Worm (Caenorhabditis elegans) whole organism, early embryonic: Measurements from ENCODE around the gene nspg-10.

Experiments
- B0310.2 ChIP-seq: sonication (generic microtip); optimal IDR thresholded peaks from 2 replicates; lab custom pipeline; 2016; ENCODE audit warnings: mild to moderate bottlenecking, missing genetic modification characterization, missing compliant biosample characterization
- F13C5.2 ChIP-seq: sonication (generic microtip); optimal IDR thresholded peaks from 2 replicates; lab custom pipeline; 2017; ENCODE audit warnings: mild to moderate bottlenecking, missing genetic modification characterization, inconsistent platforms, missing compliant biosample characterization
- aly-1 ChIP-seq: sonication (generic microtip); optimal IDR thresholded peaks from 2 replicates; lab custom pipeline; 2016; ENCODE audit warnings: missing genetic modification characterization, missing compliant biosample characterization
- ama-1 ChIP-seq: fragments of 150-350 bp; optimal IDR thresholded peaks from 2 replicates; lab custom pipeline; 2014
- ceh-13 ChIP-seq: fragments of 200-800 bp; sonication (Bioruptor generic); optimal IDR thresholded peaks from 2 replicates; lab custom pipeline; 2018; ENCODE audit warnings: mild to moderate bottlenecking, missing genetic modification characterization, missing compliant biosample characterization
- ceh-36 ChIP-seq: sonication (generic microtip); optimal IDR thresholded peaks from 2 replicates; lab custom pipeline; 2016; ENCODE audit warnings: missing genetic modification characterization, inconsistent platforms, missing compliant biosample characterization
- ets-7 ChIP-seq: sonication (generic microtip); optimal IDR thresholded peaks from 2 replicates; lab custom pipeline; 2016; ENCODE audit warnings: missing genotype, missing genetic modification characterization, missing compliant biosample characterization
- flt-1 ChIP-seq: fragments of 200-800 bp; sonication (Bioruptor generic); IDR thresholded peaks from 2 replicates; pipeline ENCODE4 v1.3.6; 2022; ENCODE audit warnings: missing genetic modification characterization, missing compliant biosample characterization
- hmbx-1 ChIP-seq: sonication (generic microtip); optimal IDR thresholded peaks from 2 replicates; lab custom pipeline; 2016; ENCODE audit warnings: mild to moderate bottlenecking, missing genetic modification characterization, missing compliant biosample characterization
- hmg-4 ChIP-seq: fragments of 200-800 bp; sonication (Bioruptor generic); optimal IDR thresholded peaks from 2 replicates; lab custom pipeline; 2018; ENCODE audit warnings: mild to moderate bottlenecking, missing genetic modification characterization, missing compliant biosample characterization
- hnd-1 ChIP-seq: sonication (generic microtip); optimal IDR thresholded peaks from 2 replicates; lab custom pipeline; 2016; ENCODE audit warnings: missing genetic modification characterization, missing compliant biosample characterization
- pes-1 ChIP-seq: fragments of 200-800 bp; sonication (Bioruptor generic); IDR thresholded peaks from 2 replicates; pipeline ENCODE4 v1.3.6; 2022; ENCODE audit warnings: missing genetic modification reagents, missing genetic modification characterization, missing compliant biosample characterization
- scrt-1 ChIP-seq: fragments of 200-800 bp; sonication (Bioruptor generic); IDR thresholded peaks from 2 replicates; pipeline ENCODE4 v1.3.6; 2022; ENCODE audit warnings: missing genetic modification characterization, missing compliant biosample characterization
- sea-1 ChIP-seq: fragments of 200-800 bp; sonication (Bioruptor generic); conservative IDR thresholded peaks from 2 replicates; pipeline ENCODE4 v1.3.6; 2022; ENCODE audit warnings: missing genetic modification characterization, missing compliant biosample characterization
- tbx-11 ChIP-seq: fragments of 200-800 bp; sonication (Bioruptor generic); IDR thresholded peaks from 2 replicates; pipeline ENCODE4 v1.3.6; 2022; ENCODE audit warnings: missing genetic modification characterization, missing compliant biosample characterization
- tbx-37 ChIP-seq: fragments of 200-800 bp; sonication (Bioruptor generic); conservative IDR thresholded peaks from 2 replicates; pipeline ENCODE4 v1.3.6; 2022; ENCODE audit warnings: missing genetic modification reagents, missing genetic modification characterization, missing compliant biosample characterization
- tra-4 ChIP-seq: sonication (generic microtip); optimal IDR thresholded peaks from 2 replicates; lab custom pipeline; 2017; ENCODE audit warnings: missing genetic modification characterization, missing compliant biosample characterization

Gene nspg-10

DNA sequence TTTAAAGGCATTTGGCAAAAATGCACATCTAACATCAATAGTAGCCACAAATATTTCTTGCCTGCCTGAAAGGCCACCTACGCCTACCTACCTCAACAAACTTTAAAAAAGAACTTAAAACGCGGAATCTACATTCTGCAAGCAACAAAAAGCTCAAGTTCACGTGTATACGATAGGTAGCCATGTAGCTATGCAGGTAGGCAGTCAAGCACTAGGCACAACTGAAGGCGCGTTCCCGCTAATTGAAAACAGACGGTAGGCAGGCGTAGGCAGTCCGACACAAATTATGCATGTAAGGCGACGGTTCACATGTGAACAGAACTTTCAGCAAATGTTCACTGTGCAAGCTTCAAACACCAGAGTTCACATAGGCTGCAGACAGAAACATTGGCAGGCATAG lies 7.0 kb downstream of the nspg-10 start:
- TF ChIP-seq sea-1 (GFP tag; lab: Robert Waterston, UW): no peak
- no peak for TF ChIP-seq ets-7
- no peak for TF ChIP-seq tbx-11 (GFP tag; lab: Robert Waterston, UW)
- TF ChIP-seq scrt-1: no peak
- no peak for TF ChIP-seq pes-1
- no peak for TF ChIP-seq tbx-37
- TF ChIP-seq hmbx-1 (tag; lab: Kevin White, UChicago): no peak
- TF ChIP-seq ama-1 (lab: Kevin White, UChicago): no peak
- TF ChIP-seq flt-1 (GFP tag; lab: Robert Waterston, UW): no peak
- no peak for TF ChIP-seq ceh-36
- TF ChIP-seq tra-4 (tag; lab: Kevin White, UChicago): no peak
- TF ChIP-seq F13C5.2 (tag; lab: Kevin White, UChicago): no peak
- no peak for TF ChIP-seq hnd-1
- no peak for TF ChIP-seq aly-1 (tag; lab: Kevin White, UChicago)
- no peak for TF ChIP-seq B0310.2
- no peak for TF ChIP-seq hmg-4
- no peak for TF ChIP-seq ceh-13 (GFP tag; lab: Kevin White, UChicago)

DNA sequence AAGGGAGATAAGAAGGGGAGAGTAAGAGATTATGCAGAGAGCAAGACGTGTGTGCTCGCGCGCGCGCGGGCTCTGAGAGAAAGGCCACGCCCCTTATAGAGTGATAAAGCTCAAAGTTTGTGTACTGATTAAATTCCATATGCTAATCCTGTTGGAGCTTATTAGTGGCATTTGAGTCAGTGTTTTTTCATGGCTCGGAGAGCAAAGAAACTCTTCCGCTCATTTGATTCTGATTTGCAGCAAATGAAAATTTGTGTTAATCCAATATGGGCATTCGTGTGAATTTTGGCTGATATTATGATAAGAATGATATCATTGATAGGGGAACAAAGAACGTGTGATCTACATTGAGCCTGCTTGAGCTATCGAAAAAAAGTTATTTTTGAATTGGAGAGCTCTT lies 7.9 kb downstream of the nspg-10 start:
- TF ChIP-seq hmg-4 (no peak), sea-1 (GFP tag; lab: Robert Waterston, UW) (no peak), flt-1 (GFP tag; lab: Robert Waterston, UW) (no peak), ama-1 (lab: Kevin White, UChicago) (no peak), aly-1 (tag; lab: Kevin White, UChicago) (no peak), tbx-11 (GFP tag; lab: Robert Waterston, UW) (no peak), B0310.2 (no peak), scrt-1 (no peak), tra-4 (tag; lab: Kevin White, UChicago) (no peak), ets-7 (no peak), hnd-1 (no peak), ceh-36 (no peak), hmbx-1 (tag; lab: Kevin White, UChicago) (no peak), ceh-13 (GFP tag; lab: Kevin White, UChicago) (no peak), F13C5.2 (tag; lab: Kevin White, UChicago) (no peak), pes-1 (no peak), tbx-37 (no peak)

DNA sequence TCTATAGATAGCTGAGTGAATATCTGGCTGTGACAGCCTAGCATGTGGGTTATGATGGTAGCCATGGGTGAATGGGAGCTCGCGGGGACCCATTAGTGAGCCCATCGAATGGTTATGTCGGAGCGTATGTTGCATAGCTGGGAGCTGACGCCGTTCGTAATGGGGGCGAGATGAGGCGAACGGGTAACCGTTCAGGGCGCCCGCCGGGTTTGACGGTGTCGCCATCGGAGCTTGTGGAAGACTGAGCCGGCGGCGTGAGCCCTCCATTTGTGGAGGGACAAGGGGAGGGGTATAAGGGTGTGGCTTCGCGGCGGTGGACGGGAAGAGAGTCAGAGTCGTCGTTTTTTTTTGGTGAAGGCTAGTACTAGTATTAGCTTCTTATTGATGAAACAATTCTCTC lies 18.3 kb downstream of the nspg-10 start:
- TF ChIP-seq flt-1 (GFP tag; lab: Robert Waterston, UW) (no peak), tra-4 (tag; lab: Kevin White, UChicago) (no peak), aly-1 (tag; lab: Kevin White, UChicago) (no peak), B0310.2 (no peak)

DNA sequence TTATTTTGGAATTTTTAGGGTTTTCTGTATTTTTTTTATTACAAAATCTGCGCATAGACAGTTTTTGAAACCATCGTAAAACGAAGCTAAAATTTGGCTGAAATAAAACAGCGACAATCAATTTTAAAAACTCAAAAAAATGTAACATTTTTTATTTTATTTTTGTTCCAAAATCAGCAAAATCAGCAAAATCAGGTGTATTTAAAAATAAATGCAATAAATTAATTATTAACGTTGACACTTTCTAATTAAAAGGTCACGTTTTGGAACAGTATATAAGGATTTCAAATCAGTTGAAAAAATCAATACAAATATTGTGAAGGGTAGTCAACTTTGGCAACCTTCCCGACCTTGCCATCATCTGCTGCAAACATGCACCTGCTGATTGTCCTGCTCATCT lies 27.8 kb downstream of the nspg-10 start, which contains the start of gene R105.1:
Gene R105.1, plus strand, starts transcription at position 301 of the 400 bp plus-strand sequence.
- TF ChIP-seq aly-1 (tag; lab: Kevin White, UChicago) (no peak), hmg-4 (no peak), F13C5.2 (tag; lab: Kevin White, UChicago) (no peak), hnd-1 (no peak), pes-1 (no peak), tbx-37 (no peak), scrt-1 (no peak), ama-1 (lab: Kevin White, UChicago) (no peak), sea-1 (GFP tag; lab: Robert Waterston, UW) (no peak), ceh-36 (no peak), ceh-13 (GFP tag; lab: Kevin White, UChicago) (no peak), ets-7 (no peak), hmbx-1 (tag; lab: Kevin White, UChicago) (no peak), B0310.2 (no peak)

DNA sequence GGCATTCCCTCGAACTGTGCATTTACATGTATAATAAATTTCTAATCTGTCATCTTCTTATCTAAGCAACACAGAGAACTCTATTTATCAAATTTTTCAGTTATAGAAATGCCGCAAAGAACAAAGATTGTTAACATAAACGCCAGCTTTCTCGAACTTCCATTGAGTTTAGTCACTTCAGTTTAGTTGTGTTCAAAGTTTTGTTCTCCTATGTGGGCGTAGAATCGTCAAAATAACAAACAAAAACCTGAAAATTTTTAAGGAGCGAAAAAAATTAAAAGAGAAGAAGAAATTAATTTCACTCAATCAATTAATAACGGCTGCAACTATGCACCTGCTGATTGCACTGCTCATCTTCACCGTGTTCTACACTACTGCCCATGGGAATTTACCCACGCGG lies 30.4 kb downstream of the nspg-10 start, which contains the start of gene R105.5:
Gene R105.5, plus strand, starts transcription at position 301 of the 400 bp plus-strand sequence.
- TF ChIP-seq B0310.2: no peak
- no peak for TF ChIP-seq hnd-1
- TF ChIP-seq F13C5.2 (tag; lab: Kevin White, UChicago): no peak
- no peak for TF ChIP-seq flt-1 (GFP tag; lab: Robert Waterston, UW)
- no peak for TF ChIP-seq aly-1 (tag; lab: Kevin White, UChicago)

DNA sequence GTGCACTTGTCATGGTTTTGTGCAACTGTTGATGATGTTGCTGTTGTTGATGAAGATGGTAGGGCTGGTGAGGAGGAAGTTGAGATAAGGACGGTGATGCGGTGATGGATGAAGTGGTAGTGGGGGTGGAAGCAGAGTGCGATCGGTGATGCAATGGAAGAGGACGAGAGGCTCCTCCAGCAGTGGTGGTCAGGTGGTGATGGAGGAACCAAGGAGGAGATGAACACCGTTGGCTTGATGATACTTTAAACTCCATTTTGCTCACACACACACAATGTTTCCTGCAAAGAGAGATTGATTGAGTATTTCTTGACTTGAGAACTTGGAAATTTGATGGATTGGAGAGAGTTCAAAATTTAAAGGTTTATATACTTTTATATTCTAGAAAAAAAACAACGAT lies 32.3 kb downstream of the nspg-10 start, which contains the start of gene F19C7.8:
Gene F19C7.8, minus strand, starts transcription at position 256 of the 400 bp plus-strand sequence.
- TF ChIP-seq hnd-1 (no peak), scrt-1 (no peak), flt-1 (GFP tag; lab: Robert Waterston, UW) (no peak), aly-1 (tag; lab: Kevin White, UChicago) (no peak), tra-4 (tag; lab: Kevin White, UChicago) (no peak), pes-1 (no peak), ama-1 (lab: Kevin White, UChicago) (no peak), tbx-37 (no peak), ceh-36 (no peak), hmbx-1 (tag; lab: Kevin White, UChicago) (no peak), sea-1 (GFP tag; lab: Robert Waterston, UW) (no peak), F13C5.2 (tag; lab: Kevin White, UChicago) (no peak), hmg-4 (no peak), B0310.2 (no peak), tbx-11 (GFP tag; lab: Robert Waterston, UW) (no peak), ceh-13 (GFP tag; lab: Kevin White, UChicago) (no peak), ets-7 (no peak)

DNA sequence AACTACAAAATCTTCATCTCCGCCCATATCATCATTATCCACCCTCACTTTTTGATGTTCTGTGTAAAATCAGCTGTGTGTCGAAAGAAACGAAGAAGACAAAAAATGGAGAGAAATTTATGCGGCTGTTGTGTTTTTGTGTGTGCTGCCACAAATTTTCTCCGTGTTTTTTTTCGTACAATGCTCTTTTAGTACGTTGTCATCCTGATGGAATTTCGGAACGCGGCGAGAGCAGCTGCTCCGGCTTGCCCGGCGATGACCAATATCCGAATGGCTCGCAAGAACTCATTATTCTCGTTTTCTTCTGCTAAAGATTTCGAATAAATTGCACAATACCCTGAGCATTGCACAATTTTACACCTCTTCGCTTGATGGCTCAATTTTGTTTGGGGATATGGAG lies 33.8 kb downstream of the nspg-10 start:
- no peak for TF ChIP-seq ceh-36
- TF ChIP-seq hmg-4: no peak
- no peak for TF ChIP-seq hmbx-1 (tag; lab: Kevin White, UChicago)
- no peak for TF ChIP-seq tbx-11 (GFP tag; lab: Robert Waterston, UW)
- TF ChIP-seq aly-1 (tag; lab: Kevin White, UChicago): no peak
- TF ChIP-seq hnd-1: no peak
- TF ChIP-seq B0310.2: no peak
- no peak for TF ChIP-seq F13C5.2 (tag; lab: Kevin White, UChicago)
- TF ChIP-seq ceh-13 (GFP tag; lab: Kevin White, UChicago): no peak
- TF ChIP-seq tra-4 (tag; lab: Kevin White, UChicago): no peak
- no peak for TF ChIP-seq sea-1 (GFP tag; lab: Robert Waterston, UW)

DNA sequence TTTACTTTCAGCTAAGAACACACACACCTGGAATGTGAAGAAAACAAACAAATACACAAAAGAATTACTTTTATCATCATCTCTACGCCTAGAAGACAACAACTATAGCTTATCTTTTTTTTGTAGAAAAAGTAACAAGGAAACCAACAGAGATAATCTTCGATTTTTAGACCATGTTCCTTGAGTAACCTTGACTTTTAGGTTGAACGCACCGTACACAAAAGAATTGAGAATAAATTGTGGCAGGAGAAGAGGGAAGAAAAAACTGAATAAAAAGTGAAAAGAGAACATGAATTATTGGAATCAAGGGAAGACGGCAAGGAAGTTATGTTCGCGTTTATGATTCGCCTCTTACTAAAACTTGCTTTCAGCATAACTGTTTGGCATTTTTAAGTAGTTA lies 35.4 kb downstream of the nspg-10 start:
- TF ChIP-seq ama-1 (lab: Kevin White, UChicago) (no peak), pes-1 (no peak), B0310.2 (no peak), hmg-4 (no peak), sea-1 (GFP tag; lab: Robert Waterston, UW) (no peak), F13C5.2 (tag; lab: Kevin White, UChicago) (no peak), ceh-13 (GFP tag; lab: Kevin White, UChicago) (no peak), ets-7 (no peak)
